Worm (Caenorhabditis elegans) whole organism, late embryonic: ENCODE measurements around the gene Y66C5A.1.

Experiments
- ets-4 ChIP-seq: sonication (generic microtip); optimal IDR thresholded peaks from 2 replicates; lab custom pipeline; 2016; ENCODE audit warnings: missing genetic modification characterization, missing compliant biosample characterization
- pax-1 ChIP-seq: fragments of 150-350 bp; optimal IDR thresholded peaks from 2 replicates; lab custom pipeline; 2014; ENCODE audit warnings: missing biosample characterization, missing genetic modification characterization
- pha-4 ChIP-seq: fragments of 150-350 bp; optimal IDR thresholded peaks from 2 replicates; lab custom pipeline; 2018; ENCODE audit warnings: missing biosample characterization, missing genetic modification reagents, missing genetic modification characterization
- sox-4 ChIP-seq: sonication (generic microtip); optimal IDR thresholded peaks from 2 replicates; lab custom pipeline; 2017; ENCODE audit warnings: mild to moderate bottlenecking, missing genetic modification characterization, inconsistent platforms, missing compliant biosample characterization

DNA sequence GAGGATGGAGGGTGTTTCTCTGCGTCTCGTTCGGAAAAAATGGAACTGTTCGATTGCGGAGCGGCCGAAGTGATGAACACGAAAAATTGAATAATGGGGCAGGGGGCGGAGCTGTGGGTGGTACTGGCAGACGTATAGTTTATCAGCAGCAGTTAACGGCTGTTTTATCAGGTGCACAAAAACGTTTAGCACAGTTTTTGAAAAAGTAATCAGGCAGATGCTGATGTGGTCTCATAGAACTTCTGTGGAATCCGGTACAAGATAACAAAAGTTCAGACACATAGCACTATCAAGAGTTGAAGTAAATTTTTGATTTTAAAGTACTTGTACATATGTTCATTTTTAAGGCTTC lies 49.2 kb upstream of the Y66C5A.1 start:
- TF ChIP-seq pha-4 (no peak), ets-4 (tag; lab: Kevin White, UChicago) (no peak), sox-4 (tag; lab: Kevin White, UChicago) (no peak), pax-1 (no peak)
